Fruit fly (Drosophila melanogaster): Measurements from ENCODE around the gene Pp2B-14D.
A peak's percentile ranks its signal among the peaks of the same experiment; 100 is the strongest.

The Pp2B-14D gene

DNA sequence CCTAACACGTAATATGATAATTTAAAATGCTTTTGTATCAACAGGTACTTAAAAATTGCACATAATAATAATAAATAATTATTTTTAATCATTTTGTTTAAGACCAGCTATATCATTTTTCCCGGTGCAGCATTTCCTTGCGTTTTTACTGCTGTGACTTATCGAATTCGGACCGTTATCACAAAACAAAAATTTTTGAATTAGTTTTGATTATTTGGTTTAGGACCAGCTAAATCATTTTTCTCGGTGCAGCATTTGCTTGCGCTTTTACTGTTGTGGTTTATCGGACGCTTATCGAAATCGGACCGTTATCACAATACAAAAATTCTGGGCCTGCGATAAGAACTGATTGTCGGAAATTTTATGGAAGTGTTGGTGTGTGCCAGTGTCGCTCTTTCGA lies 7.2 kb downstream of the Pp2B-14D start (continued):
- TF ChIP-seq CG10654 (GFP tag; optimal IDR thresholded peaks at IDR 0.05) (peak; percentile 78), Dip3 (GFP tag; optimal IDR thresholded peaks at IDR 0.05) (peak; percentile 39), CG5953 (GFP tag; IDR thresholded peaks at IDR 0.05) (peak; percentile 70), CG8765 (GFP tag; IDR thresholded peaks at IDR 0.05) (no peak), crol (GFP tag; IDR thresholded peaks at IDR 0.05) (no peak), CG13624 (GFP tag; optimal IDR thresholded peaks at IDR 0.05) (peak; percentile 39), sug (tag; optimal IDR thresholded peaks at IDR 0.05) (no peak), crc (GFP tag; optimal IDR thresholded peaks at IDR 0.05) (peak; percentile 47), ewg (GFP tag; optimal IDR thresholded peaks at IDR 0.05) (peak; percentile 49), BtbVII (GFP tag; optimal IDR thresholded peaks at IDR 0.05) (peak; percentile 84), esg (GFP tag; conservative IDR thresholded peaks at IDR 0.05) (peak; percentile 73), scrt (GFP tag; optimal IDR thresholded peaks at IDR 0.05) (peak; percentile 69), Sin3A (optimal IDR thresholded peaks at IDR 0.05) (peak; percentile 2), Ets65A (GFP tag) (peak; percentile 91), sc (optimal IDR thresholded peaks at IDR 0.05) (no peak), sc (GFP tag; optimal IDR thresholded peaks at IDR 0.05) (peak; percentile 74), CG3726 (GFP tag; IDR thresholded peaks at IDR 0.05) (no peak)

DNA sequence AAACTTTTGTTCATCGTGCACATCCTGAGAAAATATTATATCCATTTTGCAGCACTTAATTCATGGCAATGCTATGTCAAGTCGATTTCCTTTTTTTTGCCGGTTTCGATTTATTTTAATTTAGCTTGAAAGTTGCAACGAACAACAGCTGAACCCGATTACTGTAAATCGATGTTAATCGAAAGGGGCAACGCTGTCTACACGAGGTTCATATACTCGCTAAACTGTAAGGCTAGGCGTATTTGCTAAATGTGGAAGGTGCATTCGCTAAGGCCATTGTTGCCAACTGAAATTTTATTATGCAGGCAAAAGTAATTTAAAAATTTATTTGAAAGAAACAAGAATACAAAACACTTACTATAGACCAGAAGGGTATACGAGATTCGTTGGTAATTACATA lies 12.4 kb downstream of the Pp2B-14D start, which contains the start of gene CG9902:
Gene CG9902, minus strand, starts transcription at position 131 of the 400 bp plus-strand sequence.
- TF ChIP-seq ind (GFP tag; optimal IDR thresholded peaks at IDR 0.05) = no peak
- TF ChIP-seq Med (GFP tag) = peak; percentile 86
- peak; percentile 19 for TF ChIP-seq YL-1 (GFP tag; optimal IDR thresholded peaks at IDR 0.05)
- peak; percentile 88 for TF ChIP-seq BEAF-32 (GFP tag; optimal IDR thresholded peaks at IDR 0.05)
- peak; percentile 75 for TF ChIP-seq nerfin-2 (GFP tag; IDR thresholded peaks at IDR 0.05; ENCODE audit: partially characterized antibody)
- no peak for TF ChIP-seq CG1529 (GFP tag; optimal IDR thresholded peaks at IDR 0.05)
- TF ChIP-seq CG6683 (GFP tag; optimal IDR thresholded peaks at IDR 0.05) = no peak
- TF ChIP-seq gro (GFP tag; optimal IDR thresholded peaks at IDR 0.05) = peak; percentile 67
- no peak for TF ChIP-seq ham (GFP tag; IDR thresholded peaks at IDR 0.05)
- peak; percentile 80 for TF ChIP-seq HLH4C (GFP tag; IDR thresholded peaks at IDR 0.05; ENCODE audit: partially characterized antibody)
- TF ChIP-seq CG11398 (GFP tag; optimal IDR thresholded peaks at IDR 0.05) = no peak
- peak; percentile 87 for TF ChIP-seq MBD-R2 (GFP tag; IDR thresholded peaks at IDR 0.05)
- TF ChIP-seq bowl (GFP tag; IDR thresholded peaks at IDR 0.05) = no peak
- TF ChIP-seq ranshi (GFP tag; IDR thresholded peaks at IDR 0.05) = no peak
- TF ChIP-seq CG3838 (GFP tag; optimal IDR thresholded peaks at IDR 0.05) = no peak
- TF ChIP-seq jumu (GFP tag; optimal IDR thresholded peaks at IDR 0.05) = peak; percentile 8
- peak; percentile 21 for TF ChIP-seq p53 (GFP tag; optimal IDR thresholded peaks at IDR 0.05)
- no peak for TF ChIP-seq dimm (GFP tag; IDR thresholded peaks at IDR 0.05)
- peak; percentile 36 for TF ChIP-seq Dad (GFP tag; optimal IDR thresholded peaks at IDR 0.05)
- TF ChIP-seq HmgD (GFP tag; optimal IDR thresholded peaks at IDR 0.05) = peak; percentile 86
- no peak for TF ChIP-seq GATAe (GFP tag; conservative IDR thresholded peaks at IDR 0.05)
- peak; percentile 27 for TF ChIP-seq her (GFP tag; optimal IDR thresholded peaks at IDR 0.05)
- peak; percentile 1 for TF ChIP-seq bab2 (GFP tag; optimal IDR thresholded peaks at IDR 0.05)
- TF ChIP-seq CG33213 (GFP tag; optimal IDR thresholded peaks at IDR 0.05) = peak; percentile 67
- TF ChIP-seq Dp (GFP tag; optimal IDR thresholded peaks at IDR 0.05) = peak; percentile 82
- TF ChIP-seq sna (GFP tag; IDR thresholded peaks at IDR 0.05; ENCODE audit: partially characterized antibody) = peak; percentile 58; the same call in 1 of the 2 replicates
- TF ChIP-seq Meics (GFP tag; optimal IDR thresholded peaks at IDR 0.05) = no peak
- no peak for TF ChIP-seq CG6254 (GFP tag; optimal IDR thresholded peaks at IDR 0.05)
- TF ChIP-seq Pdp1 (GFP tag; optimal IDR thresholded peaks at IDR 0.05) = peak; percentile 7 to 73
- no peak for TF ChIP-seq gce (GFP tag; IDR thresholded peaks at IDR 0.05)
- TF ChIP-seq CG8089 (GFP tag; optimal IDR thresholded peaks at IDR 0.05) = no peak
- TF ChIP-seq CG2712 (tag; optimal IDR thresholded peaks at IDR 0.05) = peak; percentile 45
- TF ChIP-seq CG4328 (GFP tag; optimal IDR thresholded peaks at IDR 0.05) = no peak
- peak; percentile 44 for TF ChIP-seq CG15601 (tag; optimal IDR thresholded peaks at IDR 0.05)
- TF ChIP-seq CG15514 (GFP tag; optimal IDR thresholded peaks at IDR 0.05) = peak; percentile 85

All from whole organism, embryonic.